Worm (Caenorhabditis elegans): Measurements from ENCODE around the gene nspg-8.
A peak's percentile ranks its signal among the peaks of the same experiment; 100 is the strongest.

The nspg-8 gene

DNA sequence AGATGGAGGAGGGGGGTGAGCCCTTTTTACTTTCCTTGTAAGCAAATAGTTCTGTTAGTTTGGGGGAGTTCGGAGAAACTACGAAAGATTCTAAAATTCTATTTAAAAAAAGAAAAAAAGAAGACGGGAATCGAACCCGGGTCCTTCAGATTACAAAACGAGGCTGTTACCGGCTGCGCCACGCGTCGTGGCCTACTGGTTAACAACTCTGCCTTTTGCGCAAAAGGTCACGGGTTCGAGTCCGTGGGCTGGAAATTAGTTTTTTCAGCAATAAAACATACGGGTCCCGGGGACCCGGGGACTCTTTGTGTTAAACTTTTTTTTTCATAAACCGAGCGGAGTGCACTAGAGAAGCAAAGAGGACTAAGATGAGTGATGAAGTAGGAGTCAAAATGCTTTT lies 49.3 kb downstream of the nspg-8 start (continued):
- peak; percentile 70 for TF ChIP-seq pbrm-1 (GFP tag; IDR thresholded peaks at IDR 0.05)
